Fruit fly (Drosophila melanogaster) whole organism, adult: ENCODE results near the gene CG16710.

ENCODE experiments used
- CG11617 ChIP-seq: fragments of 200-800 bp; sonication (Bioruptor generic); optimal IDR thresholded peaks from 2 replicates; lab custom pipeline; 2017; ENCODE audit warnings: mild to moderate bottlenecking, missing biosample characterization, missing genetic modification reagents, missing genetic modification characterization
- CG12768 ChIP-seq: fragments of 200-800 bp; sonication (Bioruptor generic); optimal IDR thresholded peaks from 2 replicates; lab custom pipeline; 2017; ENCODE audit warnings: missing biosample characterization, missing genetic modification characterization, mild to moderate bottlenecking, moderate library complexity, missing genetic modification reagents
- CG14711 ChIP-seq: fragments of 200-800 bp; sonication (Bioruptor generic); optimal IDR thresholded peaks from 2 replicates; lab custom pipeline; 2018; ENCODE audit warnings: missing biosample characterization, mild to moderate bottlenecking, missing genetic modification characterization, moderate library complexity
- CG1620 ChIP-seq: fragments of 200-800 bp; sonication (Bioruptor generic); optimal IDR thresholded peaks from 2 replicates; lab custom pipeline; 2016; ENCODE audit warnings: missing biosample characterization, missing genetic modification characterization
- CG33017 ChIP-seq: fragments of 200-800 bp; sonication (Bioruptor generic); optimal IDR thresholded peaks from 2 replicates; lab custom pipeline; 2018; ENCODE audit warnings: missing biosample characterization, mild to moderate bottlenecking, missing genetic modification characterization, moderate library complexity
- CG5204 ChIP-seq: fragments of 200-800 bp; sonication (Bioruptor generic); optimal IDR thresholded peaks from 2 replicates; lab custom pipeline; 2016; ENCODE audit warnings: missing biosample characterization, missing genetic modification characterization
- CG7045 ChIP-seq: fragments of 200-800 bp; sonication (Bioruptor generic); optimal IDR thresholded peaks from 2 replicates; lab custom pipeline; 2017; ENCODE audit warnings: missing biosample characterization, mild to moderate bottlenecking, missing genetic modification characterization
- CG7101 ChIP-seq: fragments of 200-800 bp; sonication (Bioruptor generic); optimal IDR thresholded peaks from 2 replicates; lab custom pipeline; 2018; ENCODE audit warnings: missing biosample characterization, mild to moderate bottlenecking, missing genetic modification characterization, moderate library complexity
- Clk ChIP-seq: fragments of 200-800 bp; sonication (Bioruptor generic); optimal IDR thresholded peaks from 2 replicates; lab custom pipeline; 2017; ENCODE audit warnings: missing biosample characterization, missing genetic modification characterization
- Crg-1 ChIP-seq: fragments of 200-800 bp; sonication (Bioruptor generic); optimal IDR thresholded peaks from 2 replicates; lab custom pipeline; 2016; ENCODE audit warnings: missing biosample characterization, missing genetic modification characterization
- Hr96 ChIP-seq: fragments of 200-800 bp; sonication (Bioruptor generic); optimal IDR thresholded peaks from 2 replicates; lab custom pipeline; 2016; ENCODE audit warnings: missing biosample characterization, missing genetic modification characterization
- Mnt ChIP-seq: fragments of 200-800 bp; sonication (Bioruptor generic); optimal IDR thresholded peaks from 2 replicates; lab custom pipeline; 2016; ENCODE audit warnings: missing biosample characterization, mild to moderate bottlenecking, missing genetic modification characterization
- bab1 ChIP-seq: fragments of 200-800 bp; sonication (Bioruptor generic); optimal IDR thresholded peaks from 3 replicates; lab custom pipeline; 2019; ENCODE audit warnings: missing biosample characterization, mild to moderate bottlenecking, missing genetic modification characterization, moderate library complexity
- cic ChIP-seq: fragments of 200-800 bp; sonication (Bioruptor generic); optimal IDR thresholded peaks from 2 replicates; lab custom pipeline; 2017; ENCODE audit warnings: missing biosample characterization, mild to moderate bottlenecking, missing genetic modification characterization, moderate library complexity
- cnc ChIP-seq, 2 experiments: fragments of >200 bp; optimal IDR thresholded peaks; 2 replicates each; lab custom pipeline; 2017
- kay ChIP-seq: fragments of 200-800 bp; sonication (Bioruptor generic); peaks from one replicate; lab custom pipeline; 2016; ENCODE audit warnings: missing biosample characterization, missing genetic modification characterization, borderline replicate concordance
- ovo ChIP-seq: fragments of 200-800 bp; sonication (Bioruptor generic); optimal IDR thresholded peaks from 2 replicates; lab custom pipeline; 2016; ENCODE audit warnings: missing biosample characterization, missing genetic modification characterization
- pad ChIP-seq: fragments of 200-800 bp; sonication (Bioruptor generic); optimal IDR thresholded peaks from 3 replicates; lab custom pipeline; 2017; ENCODE audit warnings: missing biosample characterization, missing genetic modification characterization, mild to moderate bottlenecking, moderate library complexity, missing genetic modification reagents
- tj ChIP-seq: fragments of 200-800 bp; sonication (Bioruptor generic); optimal IDR thresholded peaks from 3 replicates; lab custom pipeline; 2017; ENCODE audit warnings: missing biosample characterization, mild to moderate bottlenecking, missing genetic modification characterization, moderate library complexity
- toe ChIP-seq: fragments of 200-800 bp; sonication (Bioruptor generic); optimal IDR thresholded peaks from 2 replicates; lab custom pipeline; 2016; ENCODE audit warnings: missing biosample characterization, missing genetic modification characterization

The CG16710 gene

DNA sequence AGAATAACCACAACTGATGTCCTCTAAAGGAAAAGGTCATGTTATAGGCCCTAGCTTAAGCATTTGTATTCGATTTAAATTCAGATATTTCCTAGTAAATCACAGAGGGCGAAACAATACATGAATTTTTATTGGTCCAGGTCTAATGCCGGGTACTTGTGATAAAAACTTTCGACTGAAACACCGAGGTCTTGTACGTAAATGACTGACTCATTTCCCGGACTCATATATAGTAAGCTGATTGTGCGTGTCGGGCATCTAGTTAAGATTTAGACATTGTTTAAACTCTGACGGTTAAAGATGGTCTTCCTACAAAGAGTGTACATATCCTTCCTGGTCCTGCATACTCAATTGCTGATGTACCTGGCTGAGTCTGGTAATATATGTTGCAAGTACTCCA, at the start of gene CG16710:
Gene CG16710, plus strand, starts transcription at position 301 of the 400 bp plus-strand sequence.
- TF ChIP-seq CG7045 (no peak), CG7101 (tag; lab: Kevin White, UChicago) (no peak), Crg-1 (GFP tag; lab: Kevin White, UChicago) (no peak), CG1620 (no peak), CG11617 (GFP tag; lab: Kevin White, UChicago) (no peak)

DNA sequence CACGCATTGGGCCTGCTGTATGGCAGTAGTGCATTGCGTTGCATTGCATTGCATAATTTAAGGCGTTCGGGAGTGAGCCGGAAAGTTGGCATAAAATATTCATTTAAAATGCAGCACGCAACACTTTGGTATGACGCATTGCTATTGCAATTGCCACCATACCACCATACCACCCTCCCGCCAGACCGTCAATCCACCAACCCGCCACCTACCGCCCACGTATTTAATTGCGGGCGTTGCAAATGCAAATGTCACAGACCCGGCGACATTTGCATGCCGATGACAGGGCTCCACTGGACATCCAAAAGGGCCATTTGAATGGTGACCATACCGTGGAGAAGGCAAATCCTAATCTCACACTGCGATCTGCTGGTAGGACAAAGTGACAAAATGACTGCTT, 47.5 kb upstream of the CG16710 start:
- TF ChIP-seq Hr96 (GFP tag; lab: Kevin White, UChicago), result no peak

DNA sequence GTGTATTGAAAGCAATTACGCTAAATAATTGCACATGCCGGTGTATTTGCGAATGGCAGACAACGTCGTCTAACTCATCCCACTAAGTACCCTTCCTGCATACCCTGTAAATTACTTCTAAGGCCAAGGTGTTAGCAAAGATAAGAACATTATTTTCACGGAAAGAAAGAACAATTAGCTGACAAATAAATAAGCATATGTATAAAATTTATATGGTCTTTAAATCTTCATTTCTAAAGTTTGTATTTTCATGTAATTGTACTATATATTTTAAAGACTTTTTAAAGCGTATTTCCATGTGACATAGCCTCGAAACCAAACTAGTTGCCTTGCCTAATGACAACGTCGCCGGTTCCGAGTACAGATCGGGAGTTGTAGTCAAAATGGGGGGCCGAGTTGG, 45.0 kb upstream of the CG16710 start:
- TF ChIP-seq kay (no peak), tj (GFP tag; lab: Kevin White, UChicago) (no peak), Mnt (GFP tag; lab: Kevin White, UChicago) (no peak), ovo (GFP tag; lab: Kevin White, UChicago) (no peak), cic (no peak), CG14711 (tag; lab: Kevin White, UChicago) (no peak), cnc (optimal IDR thresholded peaks at IDR 0.05; lab: Kevin White, UChicago) (no peak), CG7101 (tag; lab: Kevin White, UChicago) (no peak), Hr96 (GFP tag; lab: Kevin White, UChicago) (no peak), toe (GFP tag; lab: Kevin White, UChicago) (no peak), Clk (GFP tag; lab: Kevin White, UChicago) (no peak), CG1620 (no peak), bab1 (no peak), CG7045 (no peak), Crg-1 (GFP tag; lab: Kevin White, UChicago) (no peak)

DNA sequence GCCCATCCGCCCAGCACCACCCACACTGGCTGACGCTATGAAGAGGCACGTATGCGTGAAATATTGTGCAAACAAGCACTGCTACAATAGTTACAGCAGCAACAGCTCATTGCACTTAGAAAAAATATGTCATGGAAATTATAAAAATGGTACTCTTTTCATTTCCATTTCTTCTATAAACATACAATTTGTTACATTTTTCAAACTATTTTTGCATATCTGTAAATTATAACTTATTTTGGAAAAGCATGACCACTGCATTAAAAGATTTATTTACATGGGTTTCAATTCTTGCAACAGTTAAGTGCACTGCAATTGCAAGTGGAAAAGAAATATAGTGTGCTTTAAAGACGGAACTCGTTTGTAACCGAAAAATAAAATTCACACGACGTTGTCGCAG, 44.0 kb upstream of the CG16710 start:
- TF ChIP-seq kay, result peak; percentile 5
- no peak for TF ChIP-seq CG7045

DNA sequence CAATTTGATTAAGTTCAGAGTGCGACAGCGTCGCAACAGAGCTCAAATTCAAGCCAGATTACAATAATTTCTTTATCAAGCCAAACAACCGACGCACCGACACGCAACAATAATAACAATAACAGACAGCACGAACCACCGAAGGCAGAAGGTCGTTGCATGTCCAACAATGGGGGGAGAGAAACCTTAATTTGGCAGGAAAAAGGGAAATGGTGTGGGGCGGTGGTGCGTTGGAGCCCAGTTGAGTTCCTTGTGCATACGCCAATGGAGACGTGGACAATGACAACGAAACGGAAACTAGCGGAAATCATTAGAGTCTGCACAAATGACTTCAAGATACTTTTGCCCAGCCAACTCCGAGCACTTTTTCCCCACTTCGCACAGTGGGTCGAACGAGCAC, 42.7 kb upstream of the CG16710 start:
- no peak for TF ChIP-seq Crg-1 (GFP tag; lab: Kevin White, UChicago)
- no peak for TF ChIP-seq CG1620
- no peak for TF ChIP-seq CG11617 (GFP tag; lab: Kevin White, UChicago)
- TF ChIP-seq CG5204 (GFP tag; lab: Kevin White, UChicago), result no peak
- TF ChIP-seq CG14711 (tag; lab: Kevin White, UChicago), result no peak
- no peak for TF ChIP-seq CG7101 (tag; lab: Kevin White, UChicago)
- TF ChIP-seq cnc (optimal IDR thresholded peaks at IDR 0.05; lab: Kevin White, UChicago), result no peak
- no peak for TF ChIP-seq kay
- no peak for TF ChIP-seq Mnt (GFP tag; lab: Kevin White, UChicago)
- no peak for TF ChIP-seq cic
- TF ChIP-seq CG7045, result no peak
- no peak for TF ChIP-seq pad

DNA sequence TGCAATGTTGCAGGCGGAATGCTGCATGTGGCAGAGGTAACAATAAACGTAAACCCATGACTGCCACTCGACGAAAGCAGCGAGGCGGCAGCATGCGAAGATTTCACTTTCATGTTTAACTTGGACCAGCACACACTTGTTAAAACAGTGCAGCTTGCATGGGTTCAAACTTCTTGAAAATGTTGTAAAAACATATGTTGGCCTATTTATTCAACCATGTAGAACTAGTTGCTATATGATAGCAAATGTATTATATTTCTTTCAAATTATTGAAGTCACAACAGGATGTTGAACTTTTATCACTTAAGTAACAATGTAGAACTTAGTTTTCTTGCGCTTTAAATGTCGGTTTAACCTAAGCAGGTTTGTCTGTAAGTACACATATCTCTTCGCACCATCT, 39.5 kb upstream of the CG16710 start:
- TF ChIP-seq CG33017 (tag; lab: Kevin White, UChicago) (no peak), toe (GFP tag; lab: Kevin White, UChicago) (no peak), pad (no peak), Hr96 (GFP tag; lab: Kevin White, UChicago) (no peak), CG7045 (no peak), cic (no peak), Clk (GFP tag; lab: Kevin White, UChicago) (no peak), Mnt (GFP tag; lab: Kevin White, UChicago) (no peak), bab1 (no peak), tj (GFP tag; lab: Kevin White, UChicago) (no peak)

DNA sequence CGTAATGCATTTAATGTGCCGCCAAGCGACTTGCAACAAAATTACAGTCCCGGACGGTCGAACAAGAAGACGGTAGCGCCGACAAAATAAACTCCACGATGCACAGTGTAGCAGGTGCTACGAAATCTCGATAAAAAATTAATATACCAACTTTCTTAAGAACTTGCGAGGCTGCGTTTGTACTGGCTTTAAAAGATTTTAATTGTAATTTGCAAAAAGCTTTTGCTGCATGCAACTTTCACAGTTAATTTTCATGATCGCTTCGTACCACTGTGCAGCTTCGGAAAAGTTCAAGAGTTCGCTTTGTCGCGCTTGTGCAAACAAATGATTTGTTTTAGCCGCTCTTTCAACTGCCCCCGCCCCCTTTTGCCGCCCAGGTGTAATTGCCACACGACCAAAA, 36.1 kb upstream of the CG16710 start:
- TF ChIP-seq CG7045 (no peak), CG14711 (tag; lab: Kevin White, UChicago) (peak; percentile 25), kay (no peak)

DNA sequence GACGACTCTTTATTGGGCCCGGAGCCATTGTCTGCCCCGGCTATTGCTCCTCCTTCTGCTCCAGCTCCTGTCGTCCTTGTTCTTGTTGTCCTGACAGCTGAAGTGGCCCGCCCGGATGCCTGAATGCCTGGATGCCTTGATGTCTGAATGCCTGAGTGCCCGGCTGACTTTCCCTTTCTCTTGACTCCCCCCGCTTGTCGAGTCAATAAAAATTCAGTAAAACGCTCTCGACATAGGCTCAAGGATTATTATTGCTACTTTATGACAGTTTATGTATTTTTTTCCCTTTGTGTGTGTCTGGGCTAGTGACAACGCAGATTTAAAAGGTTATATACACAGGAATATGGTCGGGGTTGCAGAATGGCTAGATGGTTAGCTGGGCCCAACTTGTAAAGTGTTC, 32.5 kb upstream of the CG16710 start:
- TF ChIP-seq tj (GFP tag; lab: Kevin White, UChicago), result no peak
- no peak for TF ChIP-seq bab1
- TF ChIP-seq pad, result no peak
- no peak for TF ChIP-seq toe (GFP tag; lab: Kevin White, UChicago)
- TF ChIP-seq CG14711 (tag; lab: Kevin White, UChicago), result no peak
- no peak for TF ChIP-seq kay
- no peak for TF ChIP-seq cnc (optimal IDR thresholded peaks at IDR 0.05; lab: Kevin White, UChicago)
- TF ChIP-seq Crg-1 (GFP tag; lab: Kevin White, UChicago), result no peak
- TF ChIP-seq Clk (GFP tag; lab: Kevin White, UChicago), result no peak
- TF ChIP-seq CG7045, result no peak
- TF ChIP-seq CG12768 (GFP tag; lab: Kevin White, UChicago), result no peak
- TF ChIP-seq CG11617 (GFP tag; lab: Kevin White, UChicago), result no peak
- TF ChIP-seq ovo (GFP tag; lab: Kevin White, UChicago), result no peak
- TF ChIP-seq Mnt (GFP tag; lab: Kevin White, UChicago), result no peak
- TF ChIP-seq CG7101 (tag; lab: Kevin White, UChicago), result no peak
